Worm (Caenorhabditis elegans): ENCODE data around the gene C02F5.12.

DNA sequence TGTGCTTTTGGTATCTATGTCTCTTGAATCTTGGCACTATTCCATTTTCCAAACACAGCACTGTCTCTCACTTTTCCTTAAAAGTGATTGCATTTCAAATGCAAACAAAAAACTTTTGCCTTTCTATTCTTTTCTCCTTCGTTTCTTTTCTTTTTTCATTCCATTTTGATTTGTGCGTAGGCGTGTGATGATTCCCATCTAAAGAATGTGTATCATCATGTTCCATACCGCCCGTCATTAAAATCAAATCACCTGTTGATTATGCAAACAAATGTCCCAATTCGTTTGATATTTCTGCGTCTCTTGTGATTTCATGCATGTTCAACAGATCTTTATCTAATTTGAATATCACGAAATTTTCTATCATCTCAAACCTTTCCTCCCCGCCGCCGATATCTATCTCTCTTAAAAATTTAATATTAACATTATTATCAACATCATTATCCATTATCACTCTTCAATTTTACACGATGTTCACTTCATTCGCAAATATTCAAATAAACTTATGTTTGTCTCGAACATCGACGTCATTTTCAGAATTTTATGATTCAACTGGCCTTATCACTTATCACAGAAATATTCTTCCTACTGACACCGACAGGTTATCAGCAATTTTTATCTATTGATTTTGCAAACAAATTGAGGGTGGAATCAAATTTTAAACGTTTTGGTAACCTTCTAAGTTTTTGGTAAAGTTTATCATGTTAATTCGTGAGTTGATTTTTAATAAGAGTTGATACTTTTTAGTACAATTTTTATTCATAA lies 48.6 kb upstream of the C02F5.12 start:
- TF ChIP-seq ceh-44 (GFP tag; IDR thresholded peaks at IDR 0.05) = no peak
- TF ChIP-seq pha-4 (GFP tag; IDR thresholded peaks at IDR 0.05) = no peak
- TF ChIP-seq pha-4 (tag; optimal IDR thresholded peaks at IDR 0.05) = no peak
- no peak for TF ChIP-seq nhr-237 (tag; optimal IDR thresholded peaks at IDR 0.05)
- TF ChIP-seq unc-39 (tag; optimal IDR thresholded peaks at IDR 0.05) = no peak
- no peak for TF ChIP-seq aha-1 (tag)
- TF ChIP-seq lin-13 (GFP tag; optimal IDR thresholded peaks at IDR 0.05) = no peak
- no peak for TF ChIP-seq hmg-1.1 (GFP tag; IDR thresholded peaks at IDR 0.05)
- TF ChIP-seq nhr-76 (tag; optimal IDR thresholded peaks at IDR 0.05) = no peak
- no peak for TF ChIP-seq madf-5 (GFP tag; IDR thresholded peaks at IDR 0.05)
- TF ChIP-seq mep-1 (tag; optimal IDR thresholded peaks at IDR 0.05) = no peak
- no peak for TF ChIP-seq ama-1 (optimal IDR thresholded peaks at IDR 0.05)
- TF ChIP-seq skn-1 (tag; optimal IDR thresholded peaks at IDR 0.05) = no peak
- TF ChIP-seq zag-1 (tag; optimal IDR thresholded peaks at IDR 0.05) = no peak
- TF ChIP-seq nhr-11 (tag; optimal IDR thresholded peaks at IDR 0.05) = no peak

Measured in whole organism, L4 larva.